Fruit fly (Drosophila melanogaster): ENCODE data around the gene Tm2.

Gene Tm2

DNA sequence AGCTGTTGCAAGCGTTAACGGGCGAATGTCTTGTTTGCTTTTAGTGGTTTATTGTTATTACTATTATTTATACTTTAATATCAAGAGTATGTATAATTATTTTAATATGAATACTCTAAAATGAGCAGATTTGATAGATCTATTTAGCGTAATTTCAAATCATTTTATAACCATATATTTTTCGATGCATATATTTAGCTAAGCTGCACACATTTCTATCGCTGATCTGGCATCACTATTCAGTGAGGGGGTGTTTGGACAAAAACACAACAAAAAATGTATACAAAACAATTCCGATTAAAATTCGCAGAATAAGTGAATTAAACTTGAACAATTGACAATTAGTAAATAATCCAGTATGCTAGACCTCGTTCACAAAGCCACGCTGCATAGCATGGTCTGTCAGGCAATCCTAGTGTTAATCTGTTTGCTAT, 41.0 kb downstream of the Tm2 start, which contains the start of the genes Trs33 and Tmtc4 (continued):
- TF ChIP-seq CG2129 (GFP tag; IDR thresholded peaks at IDR 0.05; ENCODE audit: partially characterized antibody) (no peak), CG8290 (GFP tag; optimal IDR thresholded peaks at IDR 0.05) (no peak), CG8290 (tag; optimal IDR thresholded peaks at IDR 0.05) (no peak), CG6854 (GFP tag; optimal IDR thresholded peaks at IDR 0.05) (no peak), bsh (GFP tag; optimal IDR thresholded peaks at IDR 0.05) (peak in 1 of 2 experiments; percentile 25), az2 (GFP tag; optimal IDR thresholded peaks at IDR 0.05) (peak; percentile 22), CG17328 (GFP tag; IDR thresholded peaks at IDR 0.05) (no peak), disco-r (GFP tag; optimal IDR thresholded peaks at IDR 0.05) (no peak), run (tag; optimal IDR thresholded peaks at IDR 0.05) (peak; percentile 18), CG34224 (GFP tag; IDR thresholded peaks at IDR 0.05; ENCODE audit: partially characterized antibody) (no peak), sob (GFP tag; IDR thresholded peaks at IDR 0.05) (no peak), CG9817 (tag; optimal IDR thresholded peaks at IDR 0.05) (peak; percentile 53), twi (tag; optimal IDR thresholded peaks at IDR 0.05) (peak; percentile 44), CG1024 (GFP tag; IDR thresholded peaks at IDR 0.05) (no peak), psq (GFP tag; optimal IDR thresholded peaks at IDR 0.05) (no peak), aop (GFP tag; IDR thresholded peaks at IDR 0.05) (no peak), chm (GFP tag; IDR thresholded peaks at IDR 0.05) (no peak), Lim3 (GFP tag; IDR thresholded peaks at IDR 0.05) (no peak), dimm (GFP tag; IDR thresholded peaks at IDR 0.05) (no peak), CG18476 (GFP tag; optimal IDR thresholded peaks at IDR 0.05) (no peak), CG6689 (GFP tag; IDR thresholded peaks at IDR 0.05) (no peak), crp (GFP tag; optimal IDR thresholded peaks at IDR 0.05) (peak in 1 of 2 experiments; percentile 89), CG6765 (GFP tag; optimal IDR thresholded peaks at IDR 0.05) (no peak), kah (GFP tag; optimal IDR thresholded peaks at IDR 0.05) (no peak), usp (GFP tag; optimal IDR thresholded peaks at IDR 0.05) (no peak), NC2α (GFP tag; optimal IDR thresholded peaks at IDR 0.05) (no peak), Doc2 (GFP tag; IDR thresholded peaks at IDR 0.05) (no peak), CG33557 (GFP tag; optimal IDR thresholded peaks at IDR 0.05) (peak; percentile 34), onecut (GFP tag; IDR thresholded peaks at IDR 0.05) (no peak), cad (GFP tag; optimal IDR thresholded peaks at IDR 0.05) (no peak), Sry-β (GFP tag; optimal IDR thresholded peaks at IDR 0.05) (peak; percentile 89), Nf-YA (GFP tag; IDR thresholded peaks at IDR 0.05) (no peak), phol (tag; optimal IDR thresholded peaks at IDR 0.05) (peak; percentile 38), CG13296 (GFP tag; optimal IDR thresholded peaks at IDR 0.05) (peak; percentile 12), CG10565 (GFP tag; optimal IDR thresholded peaks at IDR 0.05) (no peak), CG3163 (GFP tag; optimal IDR thresholded peaks at IDR 0.05) (no peak), sima (GFP tag; optimal IDR thresholded peaks at IDR 0.05) (no peak), stwl (tag; optimal IDR thresholded peaks at IDR 0.05) (peak; percentile 39), dmrt99B (tag; optimal IDR thresholded peaks at IDR 0.05) (no peak), CG9609 (GFP tag; optimal IDR thresholded peaks at IDR 0.05) (no peak), CG1832 (GFP tag; optimal IDR thresholded peaks at IDR 0.05) (no peak), CG10209 (GFP tag; optimal IDR thresholded peaks at IDR 0.05) (peak; percentile 21), CG10147 (GFP tag; optimal IDR thresholded peaks at IDR 0.05) (peak; percentile 31), HmgZ (tag; optimal IDR thresholded peaks at IDR 0.05) (peak; percentile 74), pan (optimal IDR thresholded peaks at IDR 0.05) (no peak), pan (GFP tag; optimal IDR thresholded peaks at IDR 0.05 in 1 of 2, IDR thresholded peaks at IDR 0.05 in 1 of 2) (no peak), inv (GFP tag; IDR thresholded peaks at IDR 0.05; ENCODE audit: partially characterized antibody) (no peak), schlank (tag; optimal IDR thresholded peaks at IDR 0.05) (no peak), CG12155 (GFP tag; optimal IDR thresholded peaks at IDR 0.05) (peak; percentile 28), PHDP (tag; optimal IDR thresholded peaks at IDR 0.05) (peak; percentile 51), CG9727 (GFP tag; optimal IDR thresholded peaks at IDR 0.05) (no peak), ro (GFP tag; IDR thresholded peaks at IDR 0.05) (no peak)
